Fruit fly (Drosophila melanogaster) whole organism, embryonic: Measurements from ENCODE around the gene ebo.

Experiments used
- BEAF-32 ChIP-seq: fragments of 200-800 bp; sonication (Bioruptor generic); optimal IDR thresholded peaks from 3 replicates; lab custom pipeline; 2017; ENCODE audit warnings: missing biosample characterization, missing genetic modification characterization, mild to moderate bottlenecking, moderate library complexity, missing genetic modification reagents
- CG10209 ChIP-seq: fragments of 200-800 bp; sonication (Bioruptor generic); optimal IDR thresholded peaks from 3 replicates; lab custom pipeline; 2017; ENCODE audit warnings: missing biosample characterization, mild to moderate bottlenecking, missing genetic modification characterization, missing genetic modification reagents
- CG10267 ChIP-seq: fragments of 200-800 bp; sonication (Bioruptor generic); optimal IDR thresholded peaks from 2 replicates; lab custom pipeline; 2018; ENCODE audit warnings: missing biosample characterization, mild to moderate bottlenecking, missing genetic modification characterization, moderate library complexity
- CG11247 ChIP-seq: fragments of 200-800 bp; sonication (Bioruptor generic); IDR thresholded peaks from 2 replicates; pipeline ENCODE4 v1.3.6; 2022; ENCODE audit warnings: missing biosample characterization, missing genetic modification characterization
- CG12071 ChIP-seq: fragments of 200-800 bp; sonication (Bioruptor generic); optimal IDR thresholded peaks from 3 replicates; lab custom pipeline; 2018; ENCODE audit warnings: missing biosample characterization, mild to moderate bottlenecking, missing genetic modification characterization
- CG1233 ChIP-seq: fragments of 200-800 bp; sonication (Bioruptor generic); optimal IDR thresholded peaks from 4 replicates; lab custom pipeline; 2018; ENCODE audit warnings: missing biosample characterization, mild to moderate bottlenecking, missing genetic modification characterization
- CG12659 ChIP-seq: fragments of 200-800 bp; sonication (Bioruptor generic); optimal IDR thresholded peaks from 3 replicates; lab custom pipeline; 2017; ENCODE audit warnings: mild to moderate bottlenecking, missing biosample characterization, missing genetic modification reagents, missing genetic modification characterization
- CG13296 ChIP-seq: fragments of 200-800 bp; sonication (Bioruptor generic); optimal IDR thresholded peaks from 3 replicates; lab custom pipeline; 2018; ENCODE audit warnings: missing biosample characterization, mild to moderate bottlenecking, missing genetic modification characterization
- CG15073 ChIP-seq: fragments of 200-800 bp; sonication (Bioruptor generic); optimal IDR thresholded peaks from 2 replicates; lab custom pipeline; 2016; ENCODE audit warnings: missing biosample characterization, missing genetic modification characterization
- CG18599 ChIP-seq: fragments of 200-800 bp; sonication (Bioruptor generic); optimal IDR thresholded peaks from 3 replicates; lab custom pipeline; 2017; ENCODE audit warnings: missing biosample characterization, missing genetic modification characterization, mild to moderate bottlenecking, moderate library complexity, missing genetic modification reagents
- CG31441 ChIP-seq: fragments of 200-800 bp; sonication (Bioruptor generic); IDR thresholded peaks from 2 replicates; pipeline ENCODE4 v1.3.6; 2022; ENCODE audit warnings: missing biosample characterization, missing genetic modification characterization
- CG3407 ChIP-seq: fragments of 200-800 bp; sonication (Bioruptor generic); optimal IDR thresholded peaks from 2 replicates; lab custom pipeline; 2018; ENCODE audit warnings: missing biosample characterization, mild to moderate bottlenecking, missing genetic modification characterization
- CG34376 ChIP-seq: fragments of 200-800 bp; sonication (Bioruptor generic); optimal IDR thresholded peaks from 2 replicates; lab custom pipeline; 2018; ENCODE audit warnings: missing biosample characterization, mild to moderate bottlenecking, missing genetic modification characterization
- CG3726 ChIP-seq: fragments of 200-800 bp; sonication (Bioruptor generic); IDR thresholded peaks from 3 replicates; pipeline ENCODE4, ENCODE4 v1.3.6; 2022; ENCODE audit warnings: missing biosample characterization, missing genetic modification characterization
- CG43689 ChIP-seq: fragments of 200-800 bp; sonication (Bioruptor generic); IDR thresholded peaks from 2 replicates; pipeline ENCODE4 v1.3.6; 2022; ENCODE audit warnings: missing biosample characterization, missing genetic modification characterization
- CG4820 ChIP-seq: fragments of 200-800 bp; sonication (Bioruptor generic); optimal IDR thresholded peaks from 3 replicates; lab custom pipeline; 2016; ENCODE audit warnings: missing biosample characterization, missing genetic modification characterization
- CG6272 ChIP-seq: fragments of 200-800 bp; sonication (Bioruptor generic); IDR thresholded peaks from 2 replicates; pipeline ENCODE4 v1.3.6; 2022; ENCODE audit warnings: missing biosample characterization, missing genetic modification characterization
- CG7839 ChIP-seq: fragments of 200-800 bp; sonication (Bioruptor generic); optimal IDR thresholded peaks from 3 replicates; lab custom pipeline; 2018; ENCODE audit warnings: missing biosample characterization, mild to moderate bottlenecking, missing genetic modification characterization, moderate library complexity
- CG9609 ChIP-seq: fragments of 200-800 bp; sonication (Bioruptor generic); optimal IDR thresholded peaks from 3 replicates; lab custom pipeline; 2016; ENCODE audit warnings: missing biosample characterization, missing genetic modification characterization
- GATAe ChIP-seq: fragments of 200-800 bp; sonication (Bioruptor generic); conservative IDR thresholded peaks from 2 replicates; pipeline ENCODE4 v1.3.6; 2022; ENCODE audit warnings: missing biosample characterization, missing genetic modification characterization
- HLH3B ChIP-seq: fragments of 200-800 bp; sonication (Bioruptor generic); IDR thresholded peaks from 2 replicates; pipeline ENCODE4 v1.3.6; 2022; ENCODE audit warnings: missing biosample characterization, missing genetic modification characterization
- Hand ChIP-seq: fragments of 200-800 bp; sonication (Bioruptor generic); optimal IDR thresholded peaks from 2 replicates; lab custom pipeline; 2017; ENCODE audit warnings: mild to moderate bottlenecking, missing biosample characterization, missing genetic modification reagents, missing genetic modification characterization
- Lim3 ChIP-seq: fragments of 200-800 bp; sonication (Bioruptor generic); IDR thresholded peaks from 2 replicates; pipeline ENCODE4 v1.3.6; 2022; ENCODE audit warnings: missing biosample characterization, missing genetic modification characterization
- MESR4 ChIP-seq: fragments of 200-800 bp; sonication (Bioruptor generic); optimal IDR thresholded peaks from 2 replicates; lab custom pipeline; 2018; ENCODE audit warnings: missing biosample characterization, mild to moderate bottlenecking, missing genetic modification characterization, moderate library complexity
- Opbp ChIP-seq: fragments of 200-800 bp; sonication (Bioruptor generic); IDR thresholded peaks from 3 replicates; pipeline ENCODE4 v1.3.6; 2022; ENCODE audit warnings: missing biosample characterization, missing genetic modification characterization; ENCODE audit not compliant: partially characterized antibody
- Spps ChIP-seq: fragments of 200-800 bp; sonication (Bioruptor generic); optimal IDR thresholded peaks from 2 replicates; lab custom pipeline; 2018; ENCODE audit warnings: missing biosample characterization, mild to moderate bottlenecking, missing genetic modification characterization
- TFAM ChIP-seq: fragments of 200-800 bp; sonication (Bioruptor generic); optimal IDR thresholded peaks from 2 replicates; lab custom pipeline; 2017; ENCODE audit warnings: missing biosample characterization, missing genetic modification characterization, inconsistent platforms
- Taf1 ChIP-seq: fragments of 200-800 bp; sonication (Bioruptor generic); IDR thresholded peaks from 2 replicates; pipeline ENCODE4 v1.3.6; 2022; ENCODE audit warnings: missing biosample characterization, missing genetic modification characterization
- az2 ChIP-seq: fragments of 200-800 bp; sonication (Bioruptor generic); optimal IDR thresholded peaks from 3 replicates; lab custom pipeline; 2016; ENCODE audit warnings: missing biosample characterization, missing genetic modification characterization
- bab2 ChIP-seq: fragments of 200-800 bp; sonication (Bioruptor generic); optimal IDR thresholded peaks from 2 replicates; lab custom pipeline; 2016; ENCODE audit warnings: missing biosample characterization, missing genetic modification characterization
- bcd ChIP-seq: fragments of 200-800 bp; sonication (Bioruptor generic); optimal IDR thresholded peaks from 2 replicates; lab custom pipeline; 2017; ENCODE audit warnings: missing biosample characterization, mild to moderate bottlenecking, missing genetic modification characterization
- cad ChIP-seq: fragments of >200 bp; optimal IDR thresholded peaks from 2 replicates; lab custom pipeline; 2017; ENCODE audit warnings: missing biosample characterization, missing genetic modification characterization
- chm ChIP-seq: fragments of 200-800 bp; sonication (Bioruptor generic); IDR thresholded peaks from 2 replicates; pipeline ENCODE4 v1.3.6; 2022; ENCODE audit warnings: missing biosample characterization, missing genetic modification characterization
- dati ChIP-seq: fragments of 200-800 bp; sonication (Bioruptor generic); IDR thresholded peaks from 2 replicates; pipeline ENCODE4 v1.3.6; 2022; ENCODE audit warnings: missing biosample characterization, missing genetic modification characterization
- dpn ChIP-seq, 2 experiments: fragments of 200-800 bp; sonication (Bioruptor generic); optimal IDR thresholded peaks; 3 replicates each; lab custom pipeline; 2016; ENCODE audit warnings: missing biosample characterization in 2 of 2, missing genetic modification characterization in 2 of 2
- fd96Cb ChIP-seq: fragments of 200-800 bp; sonication (Bioruptor generic); optimal IDR thresholded peaks from 2 replicates; lab custom pipeline; 2018; ENCODE audit warnings: missing biosample characterization, mild to moderate bottlenecking, missing genetic modification characterization, moderate library complexity
- fu2 ChIP-seq: fragments of 200-800 bp; sonication (Bioruptor generic); optimal IDR thresholded peaks from 2 replicates; lab custom pipeline; 2016; ENCODE audit warnings: missing biosample characterization, missing genetic modification characterization
- gce ChIP-seq: fragments of 200-800 bp; sonication (Bioruptor generic); IDR thresholded peaks from 3 replicates; pipeline ENCODE4 v1.3.6; 2022; ENCODE audit warnings: missing biosample characterization, missing genetic modification characterization
- gem ChIP-seq: fragments of 200-800 bp; sonication (Bioruptor generic); optimal IDR thresholded peaks from 2 replicates; lab custom pipeline; 2019; ENCODE audit warnings: missing biosample characterization, mild to moderate bottlenecking, missing genetic modification characterization, moderate library complexity
- gsb-n ChIP-seq: fragments of 200-800 bp; sonication (Bioruptor generic); optimal IDR thresholded peaks from 3 replicates; lab custom pipeline; 2018; ENCODE audit warnings: missing biosample characterization, mild to moderate bottlenecking, missing genetic modification characterization
- hb ChIP-seq: fragments of 200-800 bp; sonication (Bioruptor generic); IDR thresholded peaks from 3 replicates; pipeline ENCODE4 v1.3.6; 2022; ENCODE audit warnings: missing biosample characterization, missing genetic modification characterization; ENCODE audit not compliant: partially characterized antibody
- jumu ChIP-seq: fragments of 200-800 bp; sonication (Bioruptor generic); optimal IDR thresholded peaks from 3 replicates; lab custom pipeline; 2016; ENCODE audit warnings: missing biosample characterization, missing genetic modification characterization
- lab ChIP-seq: fragments of 200-800 bp; sonication (Bioruptor generic); optimal IDR thresholded peaks from 3 replicates; lab custom pipeline; 2017; ENCODE audit warnings: missing biosample characterization, missing genetic modification characterization, mild to moderate bottlenecking, moderate library complexity, missing genetic modification reagents
- nerfin-1 ChIP-seq: fragments of 200-800 bp; sonication (Bioruptor generic); optimal IDR thresholded peaks from 3 replicates; lab custom pipeline; 2019; ENCODE audit warnings: missing biosample characterization, mild to moderate bottlenecking, missing genetic modification characterization, moderate library complexity
- onecut ChIP-seq: fragments of 200-800 bp; sonication (Bioruptor generic); IDR thresholded peaks from 2 replicates; pipeline ENCODE4 v1.3.6; 2022; ENCODE audit warnings: missing biosample characterization, missing genetic modification characterization
- run ChIP-seq: fragments of 200-800 bp; sonication (Bioruptor generic); optimal IDR thresholded peaks from 3 replicates; lab custom pipeline; 2018; ENCODE audit warnings: missing biosample characterization, mild to moderate bottlenecking, missing genetic modification characterization
- so ChIP-seq: fragments of 200-800 bp; sonication (Bioruptor generic); IDR thresholded peaks from 3 replicates; pipeline ENCODE4 v1.3.6; 2022; ENCODE audit warnings: missing biosample characterization, missing genetic modification characterization
- sob ChIP-seq: fragments of 200-800 bp; sonication (Bioruptor generic); IDR thresholded peaks from 2 replicates; pipeline ENCODE4 v1.3.6; 2022; ENCODE audit warnings: missing biosample characterization, missing genetic modification characterization
- trem ChIP-seq: fragments of 200-800 bp; optimal IDR thresholded peaks from 3 replicates; lab custom pipeline; 2019; ENCODE audit warnings: missing biosample characterization, mild to moderate bottlenecking, missing genetic modification characterization, moderate library complexity
- yki ChIP-seq: fragments of >200 bp; optimal IDR thresholded peaks from 3 replicates; lab custom pipeline; 2018

Gene ebo

DNA sequence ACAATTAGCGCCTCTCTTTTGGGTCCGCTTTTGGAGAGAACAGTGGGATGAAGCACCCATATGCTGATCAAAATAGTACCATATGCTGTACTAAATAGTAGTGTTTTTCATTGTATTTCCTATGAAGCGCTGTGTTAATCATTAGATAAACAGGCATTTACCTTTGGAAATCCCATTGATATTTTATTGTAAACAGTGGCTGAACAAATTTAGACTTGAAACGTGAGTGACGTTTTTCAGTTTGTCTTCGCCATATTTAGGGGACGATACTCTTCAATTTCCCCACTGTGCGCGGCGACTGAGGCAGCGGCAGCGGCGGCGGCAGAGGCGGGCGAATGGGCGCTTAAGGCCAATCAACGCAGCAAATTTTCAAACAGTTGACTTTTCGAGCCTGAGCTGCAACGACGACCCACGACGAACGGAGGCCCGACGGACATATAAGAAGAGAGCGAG lies 23.2 kb upstream of the ebo start (continued):
- TF ChIP-seq fu2: peak; percentile 76
- TF ChIP-seq CG15073 (GFP tag; lab: Kevin White, UChicago): no peak
- TF ChIP-seq BEAF-32 (GFP tag; lab: Kevin White, UChicago): no peak
- TF ChIP-seq jumu (GFP tag; lab: Kevin White, UChicago): peak; percentile 67
- TF ChIP-seq yki (lab: Kevin White, UChicago): no peak
- TF ChIP-seq lab (GFP tag; lab: Kevin White, UChicago): peak; percentile 93
- TF ChIP-seq CG31441 (GFP tag; lab: Robert Waterston, UW): no peak
- TF ChIP-seq sob (GFP tag; lab: Robert Waterston, UW): peak; percentile 84
- peak; percentile 89 for TF ChIP-seq CG7839
- TF ChIP-seq CG13296: peak; percentile 94
- TF ChIP-seq CG3726: no peak
- TF ChIP-seq Hand (GFP tag; lab: Kevin White, UChicago): peak; percentile 90
- peak; percentile 68 for TF ChIP-seq HLH3B (GFP tag; lab: Robert Waterston, UW)
- TF ChIP-seq CG9609 (GFP tag; lab: Kevin White, UChicago): peak; percentile 74
- TF ChIP-seq gce (GFP tag; lab: Robert Waterston, UW): peak; percentile 62; the same call in 1 of the 3 replicates
- no peak; the same call in 1 of the 2 replicates for TF ChIP-seq chm (GFP tag; lab: Robert Waterston, UW)
- no peak for TF ChIP-seq Lim3 (GFP tag; lab: Robert Waterston, UW)
- peak; percentile 87 for TF ChIP-seq gem (tag; lab: Kevin White, UChicago)
- TF ChIP-seq CG1233 (GFP tag; lab: Kevin White, UChicago): peak; percentile 84
- no peak for TF ChIP-seq hb
- TF ChIP-seq bcd: peak; percentile 83
- peak; percentile 74 for TF ChIP-seq nerfin-1 (tag; lab: Kevin White, UChicago)
- peak; percentile 90 for TF ChIP-seq CG34376 (GFP tag; lab: Kevin White, UChicago)
- peak; percentile 13; the same call in 1 of the 2 replicates for TF ChIP-seq GATAe
- TF ChIP-seq Spps (tag; lab: Kevin White, UChicago): peak; percentile 20
- TF ChIP-seq CG12071 (GFP tag; lab: Kevin White, UChicago): peak; percentile 86
- TF ChIP-seq TFAM: no peak
- 0 out of 2 replicates have a peak, but pooled peaks have one; percentile 12 for TF ChIP-seq CG43689 (GFP tag; lab: Robert Waterston, UW)
- no peak; the same call in 1 of the 2 replicates for TF ChIP-seq onecut (GFP tag; lab: Robert Waterston, UW)
- TF ChIP-seq Opbp (GFP tag; lab: Robert Waterston, UW): 0 out of 3 replicates have a peak, but pooled peaks have one; percentile 8
- no peak for TF ChIP-seq CG6272
- TF ChIP-seq fd96Cb (tag; lab: Kevin White, UChicago): peak; percentile 66
- TF ChIP-seq dpn (GFP tag; optimal IDR thresholded peaks at IDR 0.05; lab: Kevin White, UChicago): peak; percentile 77
- peak; percentile 95 for TF ChIP-seq CG18599 (GFP tag; lab: Kevin White, UChicago)
- no peak for TF ChIP-seq MESR4 (GFP tag; lab: Kevin White, UChicago)
- TF ChIP-seq az2 (GFP tag; lab: Kevin White, UChicago): peak; percentile 64
- peak; percentile 75 for TF ChIP-seq run (tag; lab: Kevin White, UChicago)
- peak; percentile 46; the same call in 1 of the 2 replicates for TF ChIP-seq Taf1 (GFP tag; lab: Robert Waterston, UW)
- peak; percentile 89 for TF ChIP-seq CG12659 (GFP tag; lab: Kevin White, UChicago)
- peak; percentile 61 for TF ChIP-seq gsb-n (tag; lab: Kevin White, UChicago)
- TF ChIP-seq cad (GFP tag; lab: Kevin White, UChicago): no peak
- peak; percentile 35 for TF ChIP-seq trem
- TF ChIP-seq CG10267: peak; percentile 62
- TF ChIP-seq dati (GFP tag; lab: Robert Waterston, UW): no peak
- peak; percentile 85; the same call in 2 of the 3 replicates for TF ChIP-seq so (GFP tag; lab: Robert Waterston, UW)
- TF ChIP-seq bab2 (GFP tag; lab: Kevin White, UChicago): peak; percentile 70
- peak; percentile 71 for TF ChIP-seq CG3407 (GFP tag; lab: Kevin White, UChicago)
- peak; percentile 63 for TF ChIP-seq CG11247
- TF ChIP-seq CG10209 (GFP tag; lab: Kevin White, UChicago): peak; percentile 86
- TF ChIP-seq CG4820: peak; percentile 69
